Worm (Caenorhabditis elegans) whole organism, midembryonic: ENCODE results near the gene fubl-3.

ENCODE experiments used
- cog-1 ChIP-seq: sonication (generic microtip); optimal IDR thresholded peaks from 2 replicates; lab custom pipeline; 2016; ENCODE audit warnings: missing genetic modification characterization, missing compliant biosample characterization
- flt-1 ChIP-seq: fragments of 200-800 bp; sonication (Bioruptor generic); IDR thresholded peaks from 2 replicates; pipeline ENCODE4 v1.3.6; 2022; ENCODE audit warnings: missing genetic modification characterization, missing compliant biosample characterization
- klf-2 ChIP-seq: fragments of 200-800 bp; sonication (Bioruptor generic); conservative IDR thresholded peaks from 2 replicates; pipeline ENCODE4 v1.3.6; 2022; ENCODE audit warnings: missing genetic modification reagents, missing genetic modification characterization, missing compliant biosample characterization
- med-1 ChIP-seq: sonication (generic microtip); optimal IDR thresholded peaks from 2 replicates; lab custom pipeline; 2017; ENCODE audit warnings: missing genetic modification characterization, mild to moderate bottlenecking, missing compliant biosample characterization, antibody characterized with exemption, missing genetic modification reagents; ENCODE audit not compliant: insufficient read depth
- ref-1 ChIP-seq: fragments of 200-800 bp; sonication (Bioruptor generic); conservative IDR thresholded peaks from 2 replicates; pipeline ENCODE4 v1.3.6; 2022; ENCODE audit warnings: missing genetic modification reagents, missing genetic modification characterization, missing compliant biosample characterization
- tab-1 ChIP-seq: fragments of 200-800 bp; sonication (Bioruptor generic); IDR thresholded peaks from 2 replicates; pipeline ENCODE4 v1.3.6; 2022; ENCODE audit warnings: missing genetic modification characterization, missing compliant biosample characterization

DNA sequence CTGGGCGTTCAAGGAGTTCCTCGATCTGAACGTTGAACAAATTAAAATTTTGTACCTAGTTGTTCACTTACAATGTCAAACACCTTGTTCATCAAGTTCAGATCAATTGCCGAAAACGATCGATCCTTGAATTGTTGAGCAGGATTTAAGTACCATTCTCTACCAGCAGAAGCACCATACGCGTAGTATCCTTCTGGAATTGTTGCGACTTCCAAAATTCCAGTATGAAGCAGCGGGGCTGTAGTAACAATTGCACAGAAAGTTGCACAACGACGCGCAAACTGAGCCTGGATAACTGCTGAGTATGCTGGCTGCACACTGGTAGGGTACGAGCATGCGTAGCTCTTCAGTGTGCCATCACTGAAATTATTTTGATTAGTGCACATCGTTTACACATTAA, 34.2 kb downstream of the fubl-3 start:
- TF ChIP-seq med-1 (GFP tag; lab: Kevin White, UChicago), result no peak
- no peak for TF ChIP-seq klf-2
- no peak for TF ChIP-seq flt-1 (GFP tag; lab: Robert Waterston, UW)
- TF ChIP-seq cog-1 (tag; lab: Kevin White, UChicago), result no peak
- no peak for TF ChIP-seq ref-1
- TF ChIP-seq tab-1, result no peak
